Fruit fly (Drosophila melanogaster) whole organism, embryonic: ENCODE measurements around the gene CG2444.

ENCODE experiments used
- Asciz ChIP-seq: fragments of 200-800 bp; sonication (Bioruptor generic); optimal IDR thresholded peaks from 2 replicates; lab custom pipeline; 2017; ENCODE audit warnings: missing biosample characterization, mild to moderate bottlenecking, missing genetic modification characterization, missing genetic modification reagents
- Atf-2 ChIP-seq: fragments of 200-800 bp; sonication (Bioruptor generic); optimal IDR thresholded peaks from 2 replicates; lab custom pipeline; 2016; ENCODE audit warnings: missing biosample characterization, missing genetic modification characterization
- B-H1 ChIP-seq: fragments of 200-800 bp; sonication (Bioruptor generic); IDR thresholded peaks from 3 replicates; pipeline ENCODE4 v1.3.6; 2022; ENCODE audit warnings: missing biosample characterization, missing genetic modification characterization
- BtbVII ChIP-seq: fragments of 200-800 bp; sonication (Bioruptor generic); optimal IDR thresholded peaks from 3 replicates; lab custom pipeline; 2017; ENCODE audit warnings: missing biosample characterization, mild to moderate bottlenecking, missing genetic modification characterization
- CG11504 ChIP-seq: fragments of 200-800 bp; sonication (Bioruptor generic); optimal IDR thresholded peaks from 3 replicates; lab custom pipeline; 2019; ENCODE audit warnings: missing biosample characterization, mild to moderate bottlenecking, missing genetic modification characterization, moderate library complexity
- CG1233 ChIP-seq: fragments of 200-800 bp; sonication (Bioruptor generic); optimal IDR thresholded peaks from 4 replicates; lab custom pipeline; 2018; ENCODE audit warnings: missing biosample characterization, mild to moderate bottlenecking, missing genetic modification characterization
- CG13424 ChIP-seq: fragments of 200-800 bp; sonication (Bioruptor generic); optimal IDR thresholded peaks from 2 replicates; lab custom pipeline; 2019; ENCODE audit warnings: missing biosample characterization, mild to moderate bottlenecking, missing genetic modification characterization, moderate library complexity
- CG15073 ChIP-seq: fragments of 200-800 bp; sonication (Bioruptor generic); optimal IDR thresholded peaks from 2 replicates; lab custom pipeline; 2016; ENCODE audit warnings: missing biosample characterization, missing genetic modification characterization
- CG1647 ChIP-seq: fragments of 200-800 bp; sonication (Bioruptor generic); optimal IDR thresholded peaks from 3 replicates; lab custom pipeline; 2016; ENCODE audit warnings: missing biosample characterization, missing genetic modification characterization
- CG18764 ChIP-seq: fragments of 200-800 bp; sonication (Bioruptor generic); optimal IDR thresholded peaks from 3 replicates; lab custom pipeline; 2016; ENCODE audit warnings: missing biosample characterization, missing genetic modification characterization
- CG2116 ChIP-seq: fragments of 200-800 bp; sonication (Bioruptor generic); optimal IDR thresholded peaks from 3 replicates; lab custom pipeline; 2018; ENCODE audit warnings: missing biosample characterization, mild to moderate bottlenecking, missing genetic modification characterization
- CG2120 ChIP-seq: fragments of 200-800 bp; sonication (Bioruptor generic); optimal IDR thresholded peaks from 3 replicates; lab custom pipeline; 2016; ENCODE audit warnings: missing biosample characterization, missing genetic modification characterization
- CG2199 ChIP-seq: fragments of 200-800 bp; sonication (Bioruptor generic); IDR thresholded peaks from 3 replicates; pipeline ENCODE4 v1.3.6; 2022; ENCODE audit warnings: missing biosample characterization, missing genetic modification characterization
- CG30431 ChIP-seq: fragments of 200-800 bp; sonication (Bioruptor generic); optimal IDR thresholded peaks from 2 replicates; lab custom pipeline; 2017; ENCODE audit warnings: missing biosample characterization, missing genetic modification characterization
- CG32532 ChIP-seq: fragments of 200-800 bp; sonication (Bioruptor generic); IDR thresholded peaks from 2 replicates; pipeline ENCODE4 v1.3.6; 2022; ENCODE audit warnings: missing biosample characterization, missing genetic modification characterization
- CG3838 ChIP-seq: fragments of 200-800 bp; sonication (Bioruptor generic); optimal IDR thresholded peaks from 3 replicates; lab custom pipeline; 2016; ENCODE audit warnings: missing biosample characterization, missing genetic modification characterization
- CG4730 ChIP-seq: fragments of 200-800 bp; sonication (Bioruptor generic); IDR thresholded peaks from 2 replicates; pipeline ENCODE4 v1.3.6; 2022; ENCODE audit warnings: missing biosample characterization, missing genetic modification characterization
- CG6683 ChIP-seq: fragments of 200-800 bp; sonication (Bioruptor generic); optimal IDR thresholded peaks from 2 replicates; lab custom pipeline; 2017; ENCODE audit warnings: missing biosample characterization, mild to moderate bottlenecking, missing genetic modification characterization, missing genetic modification reagents
- CG6813 ChIP-seq: fragments of 200-800 bp; sonication (Bioruptor generic); optimal IDR thresholded peaks from 2 replicates; lab custom pipeline; 2017; ENCODE audit warnings: missing biosample characterization, missing genetic modification characterization, mild to moderate bottlenecking, moderate library complexity, missing genetic modification reagents
- CG8478 ChIP-seq: fragments of >200 bp; optimal IDR thresholded peaks from 2 replicates; lab custom pipeline; 2018
- CG8944 ChIP-seq: fragments of 200-800 bp; sonication (Bioruptor generic); optimal IDR thresholded peaks from 3 replicates; lab custom pipeline; 2016; ENCODE audit warnings: missing biosample characterization, missing genetic modification characterization
- CTCF ChIP-seq: fragments of 200-800 bp; sonication (Bioruptor generic); optimal IDR thresholded peaks from 2 replicates; lab custom pipeline; 2017; ENCODE audit warnings: missing biosample characterization, mild to moderate bottlenecking, missing genetic modification characterization, moderate library complexity
- Dref ChIP-seq: fragments of 200-800 bp; sonication (Bioruptor generic); IDR thresholded peaks from 2 replicates; pipeline ENCODE4 v1.3.6; 2022; ENCODE audit warnings: missing biosample characterization, missing genetic modification characterization
- Gsc ChIP-seq: fragments of 200-800 bp; sonication (Bioruptor generic); IDR thresholded peaks from 2 replicates; pipeline ENCODE4 v1.3.6; 2022; ENCODE audit warnings: missing biosample characterization, missing genetic modification characterization
- Mes4 ChIP-seq: fragments of 200-800 bp; sonication (Bioruptor generic); optimal IDR thresholded peaks from 2 replicates; lab custom pipeline; 2016; ENCODE audit warnings: missing biosample characterization, missing genetic modification characterization
- NfI ChIP-seq: fragments of 200-800 bp; sonication (Bioruptor generic); optimal IDR thresholded peaks from 3 replicates; lab custom pipeline; 2018; ENCODE audit warnings: missing biosample characterization, mild to moderate bottlenecking, missing genetic modification characterization, moderate library complexity
- Pdp1 ChIP-seq, 2 experiments: fragments of 200-800 bp; sonication (Bioruptor generic); optimal IDR thresholded peaks; 3 replicates each; lab custom pipeline; 2016; ENCODE audit warnings: missing biosample characterization in 2 of 2, missing genetic modification characterization in 2 of 2, mild to moderate bottlenecking in 1 of 2, moderate library complexity in 1 of 2
- Sry-β ChIP-seq: fragments of 200-800 bp; sonication (Bioruptor generic); optimal IDR thresholded peaks from 2 replicates; lab custom pipeline; 2018; ENCODE audit warnings: missing biosample characterization, mild to moderate bottlenecking, missing genetic modification characterization, moderate library complexity
- TFAM ChIP-seq: fragments of 200-800 bp; sonication (Bioruptor generic); optimal IDR thresholded peaks from 2 replicates; lab custom pipeline; 2017; ENCODE audit warnings: missing biosample characterization, missing genetic modification characterization, inconsistent platforms
- az2 ChIP-seq: fragments of 200-800 bp; sonication (Bioruptor generic); optimal IDR thresholded peaks from 3 replicates; lab custom pipeline; 2016; ENCODE audit warnings: missing biosample characterization, missing genetic modification characterization
- btn ChIP-seq: fragments of 200-800 bp; sonication (Bioruptor generic); optimal IDR thresholded peaks from 2 replicates; lab custom pipeline; 2016; ENCODE audit warnings: missing biosample characterization, missing genetic modification characterization
- chif ChIP-seq, 2 experiments: fragments of 200-800 bp; sonication (Bioruptor generic); optimal IDR thresholded peaks; 3 replicates each; lab custom pipeline; 2016; ENCODE audit warnings: missing biosample characterization in 2 of 2, missing genetic modification characterization in 2 of 2
- chinmo ChIP-seq: fragments of 200-800 bp; sonication (Bioruptor generic); IDR thresholded peaks from 4 replicates; pipeline ENCODE4 v1.3.6; 2022; ENCODE audit warnings: missing biosample characterization, missing genetic modification characterization; ENCODE audit not compliant: partially characterized antibody
- ci ChIP-seq: fragments of 200-800 bp; sonication (Bioruptor generic); IDR thresholded peaks from 3 replicates; pipeline ENCODE4 v1.3.6; 2022; ENCODE audit warnings: missing biosample characterization, missing genetic modification characterization
- crol ChIP-seq: fragments of 200-800 bp; sonication (Bioruptor generic); IDR thresholded peaks from 2 replicates; pipeline ENCODE4 v1.3.6; 2022; ENCODE audit warnings: missing biosample characterization, missing genetic modification characterization
- dan ChIP-seq: fragments of 200-800 bp; sonication (Bioruptor generic); IDR thresholded peaks from 2 replicates; pipeline ENCODE4 v1.3.6; 2022; ENCODE audit warnings: missing biosample characterization, missing genetic modification characterization
- en ChIP-seq: fragments of 200-800 bp; sonication (Bioruptor generic); optimal IDR thresholded peaks from 2 replicates; lab custom pipeline; 2016; ENCODE audit warnings: missing biosample characterization, missing genetic modification characterization
- eve ChIP-seq, 2 experiments: fragments of >200 bp; optimal IDR thresholded peaks; 2 replicates each; lab custom pipeline; 2017; ENCODE audit warnings: missing biosample characterization in 2 of 2, missing genetic modification characterization in 2 of 2
- gsb ChIP-seq: fragments of 200-800 bp; sonication (Bioruptor generic); IDR thresholded peaks from 2 replicates; pipeline ENCODE4 v1.3.6; 2022; ENCODE audit warnings: missing biosample characterization, missing genetic modification characterization
- h ChIP-seq: fragments of >200 bp; optimal IDR thresholded peaks from 2 replicates; lab custom pipeline; 2017
- jing ChIP-seq: fragments of 200-800 bp; sonication (Bioruptor generic); optimal IDR thresholded peaks from 2 replicates; lab custom pipeline; 2018; ENCODE audit warnings: missing biosample characterization, mild to moderate bottlenecking, missing genetic modification characterization
- kay ChIP-seq: fragments of 200-800 bp; sonication (Bioruptor generic); optimal IDR thresholded peaks from 2 replicates; lab custom pipeline; 2016; ENCODE audit warnings: missing biosample characterization, missing genetic modification characterization
- nau ChIP-seq: fragments of 200-800 bp; sonication (Bioruptor generic); optimal IDR thresholded peaks from 3 replicates; lab custom pipeline; 2017; ENCODE audit warnings: missing biosample characterization, mild to moderate bottlenecking, missing genetic modification characterization, missing genetic modification reagents
- onecut ChIP-seq: fragments of 200-800 bp; sonication (Bioruptor generic); IDR thresholded peaks from 2 replicates; pipeline ENCODE4 v1.3.6; 2022; ENCODE audit warnings: missing biosample characterization, missing genetic modification characterization
- pzg ChIP-seq: fragments of 200-800 bp; sonication (Bioruptor generic); optimal IDR thresholded peaks from 3 replicates; lab custom pipeline; 2018; ENCODE audit warnings: missing biosample characterization, mild to moderate bottlenecking, missing genetic modification characterization, moderate library complexity
- ranshi ChIP-seq: fragments of 200-800 bp; sonication (Bioruptor generic); IDR thresholded peaks from 2 replicates; pipeline ENCODE4 v1.3.6; 2022; ENCODE audit warnings: missing biosample characterization, missing genetic modification characterization
- schlank ChIP-seq: fragments of 200-800 bp; sonication (Bioruptor generic); optimal IDR thresholded peaks from 2 replicates; lab custom pipeline; 2018; ENCODE audit warnings: missing biosample characterization, mild to moderate bottlenecking, missing genetic modification characterization
- scrt ChIP-seq: fragments of 200-800 bp; sonication (Bioruptor generic); optimal IDR thresholded peaks from 2 replicates; lab custom pipeline; 2018; ENCODE audit warnings: missing biosample characterization, mild to moderate bottlenecking, missing genetic modification characterization, moderate library complexity
- sens ChIP-seq: fragments of 200-800 bp; sonication (Bioruptor generic); peaks from one replicate; lab custom pipeline; 2016; ENCODE audit warnings: missing biosample characterization, missing genetic modification characterization
- slou ChIP-seq: fragments of 200-800 bp; sonication (Bioruptor generic); optimal IDR thresholded peaks from 3 replicates; lab custom pipeline; 2016; ENCODE audit warnings: missing biosample characterization, missing genetic modification characterization
- slp2 ChIP-seq: fragments of 200-800 bp; sonication (Bioruptor generic); optimal IDR thresholded peaks from 2 replicates; lab custom pipeline; 2016; ENCODE audit warnings: missing biosample characterization, missing genetic modification characterization
- tio ChIP-seq: fragments of 200-800 bp; sonication (Bioruptor generic); optimal IDR thresholded peaks from 2 replicates; lab custom pipeline; 2017; ENCODE audit warnings: missing biosample characterization, missing genetic modification characterization, inconsistent platforms
- toy ChIP-seq: fragments of 200-800 bp; sonication (Bioruptor generic); IDR thresholded peaks from 2 replicates; pipeline ENCODE4 v1.3.6; 2022; ENCODE audit warnings: missing biosample characterization, missing genetic modification characterization

The CG2444 gene

dm6 chrX:11678539-11679040, 26.5 kb downstream of the CG2444 start, which contains the start of the genes Vlet and bif (continued):
- TF ChIP-seq slou (peak; percentile 11), tio (GFP tag; lab: Kevin White, UChicago) (peak; percentile 76), ci (no peak), h (no peak), Mes4 (GFP tag; lab: Kevin White, UChicago) (no peak), CG11504 (no peak), en (no peak), dan (GFP tag; lab: Robert Waterston, UW) (no peak), onecut (GFP tag; lab: Robert Waterston, UW) (no peak; the same call in 1 of the 2 replicates), Pdp1 (GFP tag; optimal IDR thresholded peaks at IDR 0.05; lab: Kevin White, UChicago) (peak in 1 of 2 experiments; percentile 18), CG6683 (GFP tag; lab: Kevin White, UChicago) (no peak), CG8944 (peak; percentile 52), Dref (GFP tag; lab: Robert Waterston, UW) (peak; percentile 78), eve (GFP tag; optimal IDR thresholded peaks at IDR 0.05; lab: Kevin White, UChicago) (no peak), sens (GFP tag; lab: Kevin White, UChicago) (peak; percentile 89), btn (GFP tag; lab: Kevin White, UChicago) (no peak), CG2116 (peak; percentile 44), toy (no peak), NfI (peak; percentile 75), B-H1 (GFP tag; lab: Robert Waterston, UW) (no peak), Sry-β (GFP tag; lab: Kevin White, UChicago) (peak; percentile 14), Gsc (GFP tag; lab: Robert Waterston, UW) (no peak), CTCF (GFP tag; lab: Kevin White, UChicago) (no peak), CG30431 (GFP tag; lab: Kevin White, UChicago) (peak; percentile 32), kay (peak; percentile 33), CG32532 (peak; percentile 67), CG13424 (tag; lab: Kevin White, UChicago) (peak; percentile 78), CG6813 (peak; percentile 22), CG8478 (lab: Kevin White, UChicago) (no peak), CG2199 (GFP tag; lab: Robert Waterston, UW) (no peak), slp2 (no peak), az2 (GFP tag; lab: Kevin White, UChicago) (peak; percentile 67), pzg (GFP tag; lab: Kevin White, UChicago) (peak; percentile 44), jing (GFP tag; lab: Kevin White, UChicago) (no peak), chinmo (no peak), TFAM (GFP tag; lab: Kevin White, UChicago) (no peak), Asciz (GFP tag; lab: Kevin White, UChicago) (peak; percentile 33), BtbVII (GFP tag; lab: Kevin White, UChicago) (peak; percentile 58), CG18764 (GFP tag; lab: Kevin White, UChicago) (peak; percentile 16), CG15073 (no peak), scrt (GFP tag; lab: Kevin White, UChicago) (no peak), gsb (no peak), CG3838 (no peak), ranshi (no peak; the same call in 1 of the 2 replicates), CG1233 (GFP tag; lab: Kevin White, UChicago) (peak; percentile 62), CG2120 (peak; percentile 67), crol (no peak), CG4730 (GFP tag; lab: Robert Waterston, UW) (no peak), nau (GFP tag; lab: Kevin White, UChicago) (no peak), chif (GFP tag; optimal IDR thresholded peaks at IDR 0.05; lab: Kevin White, UChicago) (peak in 1 of 2 experiments; percentile 46), Atf-2 (GFP tag; lab: Kevin White, UChicago) (peak; percentile 19), CG1647 (GFP tag; lab: Kevin White, UChicago) (peak; percentile 49), schlank (tag; lab: Kevin White, UChicago) (no peak)
